Worm (Caenorhabditis elegans): ENCODE measurements around the gene dld-1.
A peak's percentile ranks its signal among the peaks of the same experiment; 100 is the strongest.

The dld-1 gene

DNA sequence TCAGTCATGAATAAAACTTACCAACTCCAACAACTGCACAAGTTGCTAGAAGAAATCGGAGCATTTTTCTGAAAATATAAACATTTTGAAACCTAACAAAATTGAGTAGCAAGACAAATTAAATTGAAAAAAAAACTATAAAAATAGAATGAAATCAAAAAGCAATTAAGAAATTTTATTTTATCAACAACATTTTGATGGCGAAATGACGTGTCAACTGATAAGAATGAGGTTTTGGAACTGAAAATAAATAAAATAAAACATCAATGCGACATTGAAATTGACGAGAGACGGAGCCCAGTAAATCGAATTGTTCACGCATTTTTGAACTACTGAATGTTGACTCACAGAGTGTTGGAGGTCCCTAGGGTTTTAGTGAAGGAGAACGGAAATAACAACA is 33.5 kb upstream of the dld-1 start, which contains the start of gene F55B11.4:
F55B11.4 (minus strand) TSS at position 68 of the 400 bp plus-strand sequence.
- peak; percentile 88 for TF ChIP-seq elt-2 (tag; optimal IDR thresholded peaks at IDR 0.05)
- peak; percentile 87 for TF ChIP-seq pqm-1 (tag; optimal IDR thresholded peaks at IDR 0.05)
- TF ChIP-seq ceh-28 (tag; optimal IDR thresholded peaks at IDR 0.05): no peak
- no peak for TF ChIP-seq nhr-77 (tag; optimal IDR thresholded peaks at IDR 0.05)
- TF ChIP-seq zag-1 (tag; optimal IDR thresholded peaks at IDR 0.05): no peak
- no peak for TF ChIP-seq ceh-82 (tag; optimal IDR thresholded peaks at IDR 0.05)
- peak; percentile 65 for TF ChIP-seq pha-4 (tag; optimal IDR thresholded peaks at IDR 0.05)
- TF ChIP-seq sea-2 (GFP tag; optimal IDR thresholded peaks at IDR 0.05): no peak
- no peak for TF ChIP-seq ceh-16 (tag; optimal IDR thresholded peaks at IDR 0.05)
- no peak for TF ChIP-seq lin-15B (tag; optimal IDR thresholded peaks at IDR 0.05)
- TF ChIP-seq egl-5 (tag; optimal IDR thresholded peaks at IDR 0.05): no peak

DNA sequence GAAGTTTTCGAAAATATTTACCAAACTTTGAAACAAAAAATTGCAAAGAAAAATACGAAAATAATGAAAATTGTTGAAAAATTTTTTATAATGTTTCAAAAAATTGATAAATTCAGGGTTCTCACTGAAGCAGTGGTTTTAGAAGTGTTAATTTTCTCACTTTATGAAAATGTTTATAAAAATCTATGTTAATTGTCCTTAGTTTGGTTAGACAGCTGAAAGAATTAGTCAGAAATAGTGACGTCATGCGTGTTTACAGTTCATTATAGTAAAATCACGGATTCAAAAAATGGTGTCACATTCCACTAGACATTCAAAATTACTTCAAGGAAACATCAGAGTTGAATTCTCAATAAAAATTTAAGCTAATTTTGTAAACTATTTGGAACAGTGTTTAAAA is 28.4 kb upstream of the dld-1 start:
- TF ChIP-seq nhr-77 (tag; optimal IDR thresholded peaks at IDR 0.05): no peak
- TF ChIP-seq R02D3.7 (tag; optimal IDR thresholded peaks at IDR 0.05): no peak
- no peak for TF ChIP-seq pha-4 (tag; optimal IDR thresholded peaks at IDR 0.05)

DNA sequence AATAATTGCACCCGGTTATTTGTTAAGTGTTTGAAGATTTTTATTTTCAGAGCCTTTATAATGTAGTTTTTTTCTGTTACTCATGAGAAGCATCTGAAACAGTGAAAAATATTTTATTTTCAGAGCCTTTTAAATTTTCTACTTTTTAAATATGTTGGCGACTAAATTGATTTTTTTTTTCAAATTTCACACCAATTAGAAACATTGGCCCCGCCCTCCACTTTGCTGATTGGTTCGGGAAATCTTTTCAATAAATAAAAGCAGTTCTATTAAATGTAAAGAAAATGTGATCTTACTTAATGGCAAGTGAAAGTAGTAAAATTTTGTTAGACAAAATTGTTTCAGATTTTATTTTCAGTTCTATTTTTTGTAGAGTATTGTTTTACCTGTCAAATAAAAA is 26.9 kb upstream of the dld-1 start:
- no peak for TF ChIP-seq nhr-43 (tag; optimal IDR thresholded peaks at IDR 0.05; ENCODE audit: poor library complexity, severe bottlenecking)
- TF ChIP-seq nfya-1 (tag; optimal IDR thresholded peaks at IDR 0.05; ENCODE audit: insufficient read depth): peak; percentile 72
- no peak for TF ChIP-seq nhr-28 (tag; optimal IDR thresholded peaks at IDR 0.05)
- no peak for TF ChIP-seq ceh-16 (tag; optimal IDR thresholded peaks at IDR 0.05)
- TF ChIP-seq daf-12 (tag; optimal IDR thresholded peaks at IDR 0.05): no peak
- no peak for TF ChIP-seq nhr-237 (tag; optimal IDR thresholded peaks at IDR 0.05)

DNA sequence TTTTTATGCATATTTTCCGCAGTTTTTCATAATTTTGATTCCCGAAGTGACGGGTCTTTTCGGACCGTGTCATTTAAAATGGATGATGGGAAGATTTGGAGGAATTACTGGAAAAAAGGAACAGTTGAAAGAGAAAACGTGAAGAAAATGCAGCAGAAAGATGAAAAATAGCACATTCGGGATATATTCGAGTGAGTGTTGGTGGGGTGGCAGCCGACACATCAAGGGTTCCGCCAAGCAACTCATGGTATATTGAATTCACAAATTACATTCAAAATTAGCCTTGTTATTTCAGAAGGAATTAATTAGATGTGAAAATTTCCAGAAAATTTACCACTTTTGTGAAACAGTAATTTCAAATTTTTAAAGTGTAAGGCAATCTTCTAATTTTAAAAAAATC is 20.2 kb upstream of the dld-1 start, which contains the start of gene tra-3:
tra-3 (minus strand) TSS at position 107 of the 400 bp plus-strand sequence.
- TF ChIP-seq fkh-2 (tag; optimal IDR thresholded peaks at IDR 0.05) (no peak), lin-39 (tag; optimal IDR thresholded peaks at IDR 0.05) (no peak), eor-1 (tag; optimal IDR thresholded peaks at IDR 0.05) (no peak), ceh-82 (tag; optimal IDR thresholded peaks at IDR 0.05) (no peak), fkh-10 (GFP tag; optimal IDR thresholded peaks at IDR 0.05) (no peak), tbx-2 (tag; optimal IDR thresholded peaks at IDR 0.05) (no peak), egl-5 (tag; optimal IDR thresholded peaks at IDR 0.05) (no peak), nhr-237 (tag; optimal IDR thresholded peaks at IDR 0.05) (no peak), elt-2 (tag; optimal IDR thresholded peaks at IDR 0.05) (no peak), ceh-28 (tag; optimal IDR thresholded peaks at IDR 0.05) (no peak), nhr-11 (tag; optimal IDR thresholded peaks at IDR 0.05) (no peak), lsy-12 (tag; optimal IDR thresholded peaks at IDR 0.05) (no peak), unc-62 (GFP tag; optimal IDR thresholded peaks at IDR 0.05) (no peak), egl-27 (tag; optimal IDR thresholded peaks at IDR 0.05) (no peak), nhr-23 (tag; optimal IDR thresholded peaks at IDR 0.05) (no peak), jun-1 (tag; optimal IDR thresholded peaks at IDR 0.05) (no peak)

DNA sequence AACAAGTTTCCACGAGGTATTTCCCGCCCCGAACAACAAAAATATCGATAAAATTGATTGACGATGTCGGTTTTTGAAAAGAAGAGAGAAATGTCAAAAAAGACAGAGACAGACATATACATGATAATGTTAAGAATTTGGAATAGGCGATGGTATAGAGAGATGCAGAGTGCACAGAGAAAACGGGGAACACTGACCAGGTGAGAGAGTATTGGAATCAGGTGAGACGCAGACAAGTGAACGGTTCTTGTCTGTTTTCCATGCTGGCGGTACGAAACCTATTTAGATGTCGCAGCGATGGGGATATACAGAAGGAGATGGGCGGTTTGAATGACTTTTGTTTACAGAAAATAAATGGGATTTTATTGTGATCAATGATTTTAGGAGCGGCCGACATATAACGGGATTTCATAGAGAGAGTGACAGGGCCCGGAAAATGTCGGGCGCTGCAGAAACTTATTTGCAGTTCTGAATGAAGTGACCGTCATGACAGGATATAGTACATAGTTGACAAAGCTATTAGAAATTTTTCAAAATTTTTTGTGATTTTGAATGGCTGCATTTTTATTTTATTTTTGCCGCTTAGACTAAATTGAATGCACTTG is 19.0 kb upstream of the dld-1 start:
- TF ChIP-seq nhr-67 (tag; optimal IDR thresholded peaks at IDR 0.05): no peak
- TF ChIP-seq lsy-12 (tag; optimal IDR thresholded peaks at IDR 0.05): no peak
- TF ChIP-seq nfya-1 (tag; optimal IDR thresholded peaks at IDR 0.05; ENCODE audit: insufficient read depth): peak; percentile 1
- TF ChIP-seq nhr-23 (tag; optimal IDR thresholded peaks at IDR 0.05): peak; percentile 42
- TF ChIP-seq ama-1 (optimal IDR thresholded peaks at IDR 0.05): no peak
- TF ChIP-seq nhr-43 (tag; optimal IDR thresholded peaks at IDR 0.05; ENCODE audit: poor library complexity, severe bottlenecking): peak; percentile 56
- TF ChIP-seq snpc-4 (tag; optimal IDR thresholded peaks at IDR 0.05): peak; percentile 94
- peak; percentile 30 for TF ChIP-seq nhr-25 (tag; optimal IDR thresholded peaks at IDR 0.05)
- no peak for TF ChIP-seq daf-12 (tag; optimal IDR thresholded peaks at IDR 0.05)
- TF ChIP-seq fos-1 (tag; optimal IDR thresholded peaks at IDR 0.05): no peak
- peak in 1 of 3 experiments; percentile 15 for TF ChIP-seq elt-3 (tag; optimal IDR thresholded peaks at IDR 0.05)
- no peak for TF ChIP-seq lin-15B (tag; optimal IDR thresholded peaks at IDR 0.05)
- TF ChIP-seq ceh-28 (tag; optimal IDR thresholded peaks at IDR 0.05): peak; percentile 21
- TF ChIP-seq hmg-11 (tag; optimal IDR thresholded peaks at IDR 0.05): peak; percentile 62
- TF ChIP-seq elt-2 (tag; optimal IDR thresholded peaks at IDR 0.05): peak; percentile 21
- no peak for TF ChIP-seq sea-2 (GFP tag; optimal IDR thresholded peaks at IDR 0.05)
- no peak for TF ChIP-seq nhr-76 (tag; optimal IDR thresholded peaks at IDR 0.05)

All from whole organism, L3 larva.